Fruit fly (Drosophila melanogaster) whole organism, embryonic: ENCODE results near the gene CG10512.
A peak's percentile ranks its signal among the peaks of the same experiment; 100 is the strongest.

Source experiments
- Awh ChIP-seq: fragments of 200-800 bp; sonication (Bioruptor generic); IDR thresholded peaks from 2 replicates; pipeline ENCODE4, ENCODE4 v1.3.6; 2022; ENCODE audit warnings: missing biosample characterization, missing genetic modification characterization
- CG10431 ChIP-seq: fragments of 200-800 bp; sonication (Bioruptor generic); optimal IDR thresholded peaks from 3 replicates; lab custom pipeline; 2018; ENCODE audit warnings: missing biosample characterization, mild to moderate bottlenecking, missing genetic modification characterization
- CG11504 ChIP-seq: fragments of 200-800 bp; sonication (Bioruptor generic); optimal IDR thresholded peaks from 3 replicates; lab custom pipeline; 2019; ENCODE audit warnings: missing biosample characterization, mild to moderate bottlenecking, missing genetic modification characterization, moderate library complexity
- CG11560 ChIP-seq: fragments of 200-800 bp; sonication (Bioruptor generic); IDR thresholded peaks from 3 replicates; pipeline ENCODE4 v1.3.6; 2022; ENCODE audit warnings: missing biosample characterization, missing genetic modification characterization
- CG1233 ChIP-seq: fragments of 200-800 bp; sonication (Bioruptor generic); optimal IDR thresholded peaks from 4 replicates; lab custom pipeline; 2018; ENCODE audit warnings: missing biosample characterization, mild to moderate bottlenecking, missing genetic modification characterization
- CG13296 ChIP-seq: fragments of 200-800 bp; sonication (Bioruptor generic); optimal IDR thresholded peaks from 3 replicates; lab custom pipeline; 2018; ENCODE audit warnings: missing biosample characterization, mild to moderate bottlenecking, missing genetic modification characterization
- CG13894 ChIP-seq: fragments of 200-800 bp; sonication (Bioruptor generic); optimal IDR thresholded peaks from 3 replicates; lab custom pipeline; 2018; ENCODE audit warnings: missing biosample characterization, mild to moderate bottlenecking, missing genetic modification characterization, moderate library complexity
- CG15073 ChIP-seq: fragments of 200-800 bp; sonication (Bioruptor generic); optimal IDR thresholded peaks from 2 replicates; lab custom pipeline; 2016; ENCODE audit warnings: missing biosample characterization, missing genetic modification characterization
- CG1602 ChIP-seq: fragments of 200-800 bp; sonication (Bioruptor generic); optimal IDR thresholded peaks from 3 replicates; lab custom pipeline; 2016; ENCODE audit warnings: missing biosample characterization, missing genetic modification characterization
- CG17829 ChIP-seq: fragments of 200-800 bp; optimal IDR thresholded peaks from 2 replicates; lab custom pipeline; 2019; ENCODE audit warnings: missing biosample characterization, mild to moderate bottlenecking, missing genetic modification characterization, moderate library complexity
- CG34422 ChIP-seq: fragments of 200-800 bp; sonication (Bioruptor generic); IDR thresholded peaks from 3 replicates; pipeline ENCODE4 v1.3.6; 2022; ENCODE audit warnings: missing biosample characterization, missing genetic modification characterization
- CG3995 ChIP-seq: fragments of 200-800 bp; sonication (Bioruptor generic); optimal IDR thresholded peaks from 3 replicates; lab custom pipeline; 2016; ENCODE audit warnings: missing biosample characterization, missing genetic modification characterization
- CG6254 ChIP-seq: fragments of 200-800 bp; sonication (Bioruptor generic); optimal IDR thresholded peaks from 3 replicates; lab custom pipeline; 2017; ENCODE audit warnings: mild to moderate bottlenecking, missing biosample characterization, missing genetic modification reagents, missing genetic modification characterization
- CG6654 ChIP-seq: fragments of 200-800 bp; sonication (Bioruptor generic); optimal IDR thresholded peaks from 2 replicates; lab custom pipeline; 2017; ENCODE audit warnings: missing biosample characterization, mild to moderate bottlenecking, missing genetic modification characterization
- CG6765 ChIP-seq: fragments of 200-800 bp; sonication (Bioruptor generic); optimal IDR thresholded peaks from 3 replicates; lab custom pipeline; 2017; ENCODE audit warnings: missing biosample characterization, mild to moderate bottlenecking, missing genetic modification characterization
- CG7786 ChIP-seq: fragments of 200-800 bp; sonication (Bioruptor generic); optimal IDR thresholded peaks from 2 replicates; lab custom pipeline; 2016; ENCODE audit warnings: missing biosample characterization, missing genetic modification characterization
- CG7987 ChIP-seq: fragments of 200-800 bp; sonication (Bioruptor generic); optimal IDR thresholded peaks from 2 replicates; lab custom pipeline; 2018; ENCODE audit warnings: missing biosample characterization, mild to moderate bottlenecking, missing genetic modification characterization, moderate library complexity
- CG8388 ChIP-seq: fragments of 200-800 bp; sonication (Bioruptor generic); optimal IDR thresholded peaks from 2 replicates; lab custom pipeline; 2019; ENCODE audit warnings: missing biosample characterization, mild to moderate bottlenecking, missing genetic modification characterization, moderate library complexity
- CG9727 ChIP-seq: fragments of 200-800 bp; sonication (Bioruptor generic); optimal IDR thresholded peaks from 3 replicates; lab custom pipeline; 2017; ENCODE audit warnings: missing biosample characterization, mild to moderate bottlenecking, missing genetic modification characterization
- CoRest ChIP-seq: fragments of 200-800 bp; sonication (Bioruptor generic); optimal IDR thresholded peaks from 3 replicates; lab custom pipeline; 2018; ENCODE audit warnings: missing biosample characterization, mild to moderate bottlenecking, missing genetic modification characterization, moderate library complexity
- CrebB ChIP-seq: fragments of 200-800 bp; sonication (Bioruptor generic); optimal IDR thresholded peaks from 3 replicates; lab custom pipeline; 2018; ENCODE audit warnings: missing biosample characterization, mild to moderate bottlenecking, missing genetic modification characterization
- D ChIP-seq, 2 experiments: fragments of 200-800 bp in 1 of 2; fragments of >200 bp in 1 of 2; sonication (Bioruptor generic) in 1 of 2; optimal IDR thresholded peaks; 2 replicates in 1 of 2; 3 replicates in 1 of 2; lab custom pipeline; 2017; ENCODE audit warnings: mild to moderate bottlenecking in 1 of 2, missing biosample characterization in 1 of 2, missing genetic modification characterization in 1 of 2, missing genetic modification reagents in 1 of 2
- Hand ChIP-seq: fragments of 200-800 bp; sonication (Bioruptor generic); optimal IDR thresholded peaks from 2 replicates; lab custom pipeline; 2017; ENCODE audit warnings: mild to moderate bottlenecking, missing biosample characterization, missing genetic modification reagents, missing genetic modification characterization
- HmgZ ChIP-seq: fragments of 200-800 bp; sonication (Bioruptor generic); optimal IDR thresholded peaks from 2 replicates; lab custom pipeline; 2018; ENCODE audit warnings: missing biosample characterization, mild to moderate bottlenecking, missing genetic modification characterization
- Med ChIP-seq: fragments of 200-800 bp; sonication (Bioruptor generic); peaks from one replicate; lab custom pipeline; 2016; ENCODE audit warnings: missing biosample characterization, missing genetic modification characterization, mild to moderate bottlenecking, inconsistent platforms, moderate library complexity
- Meics ChIP-seq: fragments of 200-800 bp; sonication (Bioruptor generic); optimal IDR thresholded peaks from 2 replicates; lab custom pipeline; 2017; ENCODE audit warnings: missing biosample characterization, mild to moderate bottlenecking, missing genetic modification characterization
- Opbp ChIP-seq: fragments of 200-800 bp; sonication (Bioruptor generic); IDR thresholded peaks from 3 replicates; pipeline ENCODE4 v1.3.6; 2022; ENCODE audit warnings: missing biosample characterization, missing genetic modification characterization; ENCODE audit not compliant: partially characterized antibody
- Optix ChIP-seq: fragments of 200-800 bp; sonication (Bioruptor generic); IDR thresholded peaks from 3 replicates; pipeline ENCODE4 v1.3.6; 2022; ENCODE audit warnings: missing biosample characterization, missing genetic modification characterization
- Rx ChIP-seq: fragments of 200-800 bp; sonication (Bioruptor generic); IDR thresholded peaks from 2 replicates; pipeline ENCODE4 v1.3.6; 2022; ENCODE audit warnings: missing biosample characterization, missing genetic modification characterization
- Tbp ChIP-seq: fragments of >200 bp; optimal IDR thresholded peaks from 2 replicates; lab custom pipeline; 2018; ENCODE audit warnings: missing biosample characterization, missing genetic modification characterization
- ac ChIP-seq: fragments of 200-800 bp; sonication (Bioruptor generic); optimal IDR thresholded peaks from 3 replicates; lab custom pipeline; 2017; ENCODE audit warnings: missing biosample characterization, mild to moderate bottlenecking, missing genetic modification characterization
- ara ChIP-seq: fragments of 200-800 bp; sonication (Bioruptor generic); IDR thresholded peaks from 2 replicates; pipeline ENCODE4 v1.3.6; 2022; ENCODE audit warnings: missing biosample characterization, missing genetic modification characterization
- bab2 ChIP-seq: fragments of 200-800 bp; sonication (Bioruptor generic); optimal IDR thresholded peaks from 2 replicates; lab custom pipeline; 2016; ENCODE audit warnings: missing biosample characterization, missing genetic modification characterization
- ci ChIP-seq: fragments of 200-800 bp; sonication (Bioruptor generic); IDR thresholded peaks from 3 replicates; pipeline ENCODE4 v1.3.6; 2022; ENCODE audit warnings: missing biosample characterization, missing genetic modification characterization
- dpn ChIP-seq, 2 experiments: fragments of 200-800 bp; sonication (Bioruptor generic); optimal IDR thresholded peaks; 3 replicates each; lab custom pipeline; 2016; ENCODE audit warnings: missing biosample characterization in 2 of 2, missing genetic modification characterization in 2 of 2
- dysf ChIP-seq: fragments of 200-800 bp; sonication (Bioruptor generic); IDR thresholded peaks from 3 replicates; pipeline ENCODE4 v1.3.6; 2022; ENCODE audit warnings: missing biosample characterization, missing genetic modification characterization
- ewg ChIP-seq: fragments of 200-800 bp; sonication (Bioruptor generic); optimal IDR thresholded peaks from 3 replicates; lab custom pipeline; 2017; ENCODE audit warnings: mild to moderate bottlenecking, missing biosample characterization, missing genetic modification reagents, missing genetic modification characterization
- hkb ChIP-seq, 2 experiments: fragments of 200-800 bp in 1 of 2; fragments of >200 bp in 1 of 2; sonication (Bioruptor generic) in 1 of 2; IDR thresholded peaks in 1 of 2; optimal IDR thresholded peaks in 1 of 2; 2 replicates each; pipeline versions ENCODE4 v1.3.6 to Lab custom; 2017 to 2022; ENCODE audit warnings: missing biosample characterization in 1 of 2, missing genetic modification characterization in 1 of 2
- inv ChIP-seq: fragments of 200-800 bp; sonication (Bioruptor generic); IDR thresholded peaks from 2 replicates; pipeline ENCODE4 v1.3.6; 2022; ENCODE audit warnings: missing biosample characterization, missing genetic modification characterization; ENCODE audit not compliant: partially characterized antibody
- klu ChIP-seq: fragments of 200-800 bp; sonication (Bioruptor generic); IDR thresholded peaks from 2 replicates; pipeline ENCODE4 v1.3.6; 2022; ENCODE audit warnings: missing biosample characterization, missing genetic modification characterization
- lov ChIP-seq, 2 experiments: fragments of 200-800 bp in 1 of 2; fragments of >200 bp in 1 of 2; sonication (Bioruptor generic) in 1 of 2; IDR thresholded peaks in 1 of 2; optimal IDR thresholded peaks in 1 of 2; 2 replicates in 1 of 2; 3 replicates in 1 of 2; pipeline versions ENCODE4 v1.3.6 to Lab custom; 2017 to 2022; ENCODE audit warnings: missing biosample characterization in 1 of 2, missing genetic modification characterization in 1 of 2
- pnt ChIP-seq: fragments of 200-800 bp; sonication (Bioruptor generic); optimal IDR thresholded peaks from 3 replicates; lab custom pipeline; 2016; ENCODE audit warnings: missing biosample characterization, missing genetic modification characterization
- rib ChIP-seq: fragments of 200-800 bp; sonication (Bioruptor generic); IDR thresholded peaks from 2 replicates; pipeline ENCODE4 v1.3.6; 2022; ENCODE audit warnings: missing biosample characterization, missing genetic modification characterization
- sima ChIP-seq: fragments of 200-800 bp; sonication (Bioruptor generic); optimal IDR thresholded peaks from 2 replicates; lab custom pipeline; 2016; ENCODE audit warnings: missing biosample characterization, missing genetic modification characterization
- sr ChIP-seq: fragments of 200-800 bp; sonication (Bioruptor generic); IDR thresholded peaks from 3 replicates; pipeline ENCODE4 v1.3.6; 2022; ENCODE audit warnings: missing biosample characterization, missing genetic modification characterization
- trem ChIP-seq: fragments of 200-800 bp; optimal IDR thresholded peaks from 3 replicates; lab custom pipeline; 2019; ENCODE audit warnings: missing biosample characterization, mild to moderate bottlenecking, missing genetic modification characterization, moderate library complexity
- tx ChIP-seq: fragments of 200-800 bp; sonication (Bioruptor generic); optimal IDR thresholded peaks from 2 replicates; lab custom pipeline; 2016; ENCODE audit warnings: missing biosample characterization, missing genetic modification characterization
- vfl ChIP-seq: fragments of 200-800 bp; sonication (Bioruptor generic); optimal IDR thresholded peaks from 2 replicates; lab custom pipeline; 2016; ENCODE audit warnings: missing biosample characterization, missing genetic modification characterization
- vvl ChIP-seq: fragments of 200-800 bp; sonication (Bioruptor generic); IDR thresholded peaks from 2 replicates; pipeline ENCODE4 v1.3.6; 2022; ENCODE audit warnings: missing biosample characterization, missing genetic modification characterization
- zen2 ChIP-seq: fragments of 200-800 bp; sonication (Bioruptor generic); IDR thresholded peaks from 3 replicates; pipeline ENCODE4 v1.3.6; 2022; ENCODE audit warnings: missing biosample characterization, missing genetic modification characterization; ENCODE audit not compliant: partially characterized antibody

CG10512 gene

dm6 chr3L:21196563-21196962, 6.2 kb upstream of the CG10512 start, which contains the start of the genes Targ3 and park (continued):
- TF ChIP-seq CG17829 (tag; lab: Kevin White, UChicago) (peak; percentile 4), ci (peak; percentile 64; the same call in 1 of the 3 replicates), CG6654 (GFP tag; lab: Kevin White, UChicago) (no peak), CG6254 (no peak), CG11560 (tag; lab: Robert Waterston, UW) (no peak), Med (GFP tag; lab: Kevin White, UChicago) (peak; percentile 89), CG1602 (no peak), Opbp (GFP tag; lab: Robert Waterston, UW) (no peak), trem (no peak), CoRest (tag; lab: Kevin White, UChicago) (peak; percentile 31), tx (GFP tag; lab: Kevin White, UChicago) (peak; percentile 35), CG9727 (GFP tag; lab: Kevin White, UChicago) (no peak), inv (GFP tag; lab: Robert Waterston, UW) (no peak), pnt (GFP tag; lab: Kevin White, UChicago) (no peak), D (optimal IDR thresholded peaks at IDR 0.05; lab: Kevin White, UChicago) (no peak), D (GFP tag; optimal IDR thresholded peaks at IDR 0.05; lab: Kevin White, UChicago) (no peak), hkb (optimal IDR thresholded peaks at IDR 0.05; lab: Kevin White, UChicago) (peak; percentile 37), hkb (GFP tag; IDR thresholded peaks at IDR 0.05; lab: Robert Waterston, UW) (no peak), rib (GFP tag; lab: Robert Waterston, UW) (no peak), CG1233 (GFP tag; lab: Kevin White, UChicago) (no peak), dpn (GFP tag; optimal IDR thresholded peaks at IDR 0.05; lab: Kevin White, UChicago) (peak; percentile 33 to 50), CG7987 (peak; percentile 47), CG15073 (GFP tag; lab: Kevin White, UChicago) (no peak), CG6765 (no peak), lov (optimal IDR thresholded peaks at IDR 0.05; lab: Kevin White, UChicago) (no peak), lov (GFP tag; IDR thresholded peaks at IDR 0.05; lab: Robert Waterston, UW) (no peak), Optix (GFP tag; lab: Robert Waterston, UW) (no peak), CG7786 (GFP tag; lab: Kevin White, UChicago) (peak; percentile 43), CG3995 (no peak), Tbp (no peak), vvl (peak; percentile 39), CG8388 (GFP tag; lab: Kevin White, UChicago) (no peak), ara (no peak), bab2 (no peak), CG13894 (tag; lab: Kevin White, UChicago) (no peak), sima (GFP tag; lab: Kevin White, UChicago) (no peak), dysf (GFP tag; lab: Robert Waterston, UW) (no peak), ewg (GFP tag; lab: Kevin White, UChicago) (peak; percentile 11), CrebB (no peak), CG11504 (tag; lab: Kevin White, UChicago) (peak; percentile 17), klu (GFP tag; lab: Robert Waterston, UW) (no peak), CG10431 (no peak), vfl (GFP tag; lab: Kevin White, UChicago) (no peak), zen2 (GFP tag; lab: Robert Waterston, UW) (no peak), CG13296 (peak; percentile 1), Meics (peak; percentile 7), Awh (GFP tag; lab: Robert Waterston, UW) (no peak), HmgZ (tag; lab: Kevin White, UChicago) (peak; percentile 48), ac (no peak), sr (GFP tag; lab: Robert Waterston, UW) (no peak), Rx (GFP tag; lab: Robert Waterston, UW) (no peak), Hand (GFP tag; lab: Kevin White, UChicago) (no peak), CG34422 (no peak)
